Worm (Caenorhabditis elegans) whole organism, young adult: ENCODE data around the gene ZK488.6.

Experiments used
- B0019.2 ChIP-seq: fragments of 200-800 bp; sonication (Bioruptor generic); conservative IDR thresholded peaks from 2 replicates; pipeline ENCODE4 v1.3.6; 2022; ENCODE audit warnings: missing genetic modification reagents, missing genetic modification characterization, missing compliant biosample characterization
- B0261.1 ChIP-seq: sonication (generic microtip); optimal IDR thresholded peaks from 2 replicates; lab custom pipeline; 2016; ENCODE audit warnings: mild to moderate bottlenecking, missing genetic modification characterization, moderate library complexity, missing compliant biosample characterization
- C17E4.6 ChIP-seq: fragments of 200-800 bp; sonication (Bioruptor generic); IDR thresholded peaks from 2 replicates; pipeline ENCODE4 v1.3.6; 2022; ENCODE audit warnings: missing genetic modification reagents, missing genetic modification characterization, missing compliant biosample characterization
- F10E7.11 ChIP-seq: sonication (generic microtip); optimal IDR thresholded peaks from 2 replicates; lab custom pipeline; 2017; ENCODE audit warnings: mild to moderate bottlenecking, missing genetic modification characterization, moderate library complexity, missing compliant biosample characterization
- F22D6.2 ChIP-seq: sonication (generic microtip); optimal IDR thresholded peaks from 2 replicates; lab custom pipeline; 2016; ENCODE audit warnings: mild to moderate bottlenecking, missing genetic modification characterization, missing compliant biosample characterization
- F52B5.7 ChIP-seq: sonication (generic microtip); optimal IDR thresholded peaks from 2 replicates; lab custom pipeline; 2016; ENCODE audit warnings: mild to moderate bottlenecking, missing genetic modification characterization, missing compliant biosample characterization
- K12H6.12 ChIP-seq: fragments of 200-800 bp; sonication (Bioruptor generic); optimal IDR thresholded peaks from 2 replicates; lab custom pipeline; 2018; ENCODE audit warnings: mild to moderate bottlenecking, missing genetic modification characterization, missing compliant biosample characterization
- T07F8.4 ChIP-seq: sonication (generic microtip); optimal IDR thresholded peaks from 2 replicates; lab custom pipeline; 2016; ENCODE audit warnings: mild to moderate bottlenecking, missing genetic modification characterization, moderate library complexity, missing compliant biosample characterization
- Y53G8AR.9 ChIP-seq: fragments of 200-800 bp; sonication (Bioruptor generic); conservative IDR thresholded peaks from 2 replicates; pipeline ENCODE4 v1.3.6; 2022; ENCODE audit warnings: missing genetic modification reagents, missing genetic modification characterization, missing compliant biosample characterization
- Y56A3A.18 ChIP-seq: fragments of 200-800 bp; sonication (Bioruptor generic); IDR thresholded peaks from 2 replicates; pipeline ENCODE4 v1.3.6; 2022; ENCODE audit warnings: missing genetic modification reagents, missing genetic modification characterization, missing compliant biosample characterization
- Y95B8A.8 ChIP-seq: fragments of 200-800 bp; sonication (Bioruptor generic); IDR thresholded peaks from 2 replicates; pipeline ENCODE4 v1.3.6; 2022; ENCODE audit warnings: missing genetic modification reagents, missing genetic modification characterization, missing compliant biosample characterization
- ZK185.1 ChIP-seq: sonication (generic microtip); optimal IDR thresholded peaks from 2 replicates; lab custom pipeline; 2016; ENCODE audit warnings: mild to moderate bottlenecking, missing genetic modification characterization, missing compliant biosample characterization; ENCODE audit not compliant: poor library complexity, severe bottlenecking
- aptf-3 ChIP-seq: fragments of 200-800 bp; sonication (Bioruptor generic); IDR thresholded peaks from 2 replicates; pipeline ENCODE4 v1.3.6; 2022; ENCODE audit warnings: missing genetic modification characterization, missing compliant biosample characterization
- athp-1 ChIP-seq: sonication (generic microtip); optimal IDR thresholded peaks from 2 replicates; lab custom pipeline; 2017; ENCODE audit warnings: mild to moderate bottlenecking, missing genetic modification characterization, missing compliant biosample characterization
- attf-5 ChIP-seq: fragments of 200-800 bp; sonication (Bioruptor generic); optimal IDR thresholded peaks from 2 replicates; lab custom pipeline; 2018; ENCODE audit warnings: mild to moderate bottlenecking, missing genetic modification characterization, missing compliant biosample characterization
- ceh-27 ChIP-seq: fragments of 200-800 bp; sonication (Bioruptor generic); optimal IDR thresholded peaks from 2 replicates; lab custom pipeline; 2018; ENCODE audit warnings: mild to moderate bottlenecking, missing genetic modification characterization, moderate library complexity, missing compliant biosample characterization
- die-1 ChIP-seq: sonication (generic microtip); optimal IDR thresholded peaks from 2 replicates; lab custom pipeline; 2016; ENCODE audit warnings: missing genotype, mild to moderate bottlenecking, missing genetic modification characterization, missing compliant biosample characterization
- him-1 ChIP-seq: sonication (generic microtip); optimal IDR thresholded peaks from 2 replicates; lab custom pipeline; 2016; ENCODE audit warnings: missing genotype, missing genetic modification reagents, missing genetic modification characterization, missing compliant biosample characterization
- hlh-26 ChIP-seq: fragments of 200-800 bp; sonication (Bioruptor generic); conservative IDR thresholded peaks from 2 replicates; pipeline ENCODE4 v1.3.6; 2022; ENCODE audit warnings: missing genetic modification reagents, missing genetic modification characterization, missing compliant biosample characterization
- hmg-1.2 ChIP-seq: fragments of 200-800 bp; sonication (Bioruptor generic); IDR thresholded peaks from 2 replicates; pipeline ENCODE4 v1.3.6; 2022; ENCODE audit warnings: missing genetic modification reagents, missing genetic modification characterization, missing compliant biosample characterization
- let-526 ChIP-seq: fragments of 200-800 bp; sonication (Bioruptor generic); IDR thresholded peaks from 2 replicates; pipeline ENCODE4 v1.3.6; 2022; ENCODE audit warnings: missing genetic modification reagents, missing genetic modification characterization, missing compliant biosample characterization
- lin-35 ChIP-seq, 3 experiments: fragments of 150-350 bp in 2 of 3; sonication (generic microtip) in 1 of 3; optimal IDR thresholded peaks; 2 replicates each; lab custom pipeline; 2014 to 2018; ENCODE audit warnings: missing biosample characterization in 3 of 3, missing genetic modification characterization in 3 of 3, missing genetic modification reagents in 3 of 3
- lir-1 ChIP-seq: fragments of 200-800 bp; sonication (Bioruptor generic); conservative IDR thresholded peaks from 2 replicates; pipeline ENCODE4 v1.3.6; 2022; ENCODE audit warnings: missing genetic modification reagents, missing genetic modification characterization, missing compliant biosample characterization
- madf-10 ChIP-seq: sonication (generic microtip); optimal IDR thresholded peaks from 2 replicates; lab custom pipeline; 2016; ENCODE audit warnings: mild to moderate bottlenecking, missing genetic modification characterization, missing compliant biosample characterization
- madf-6 ChIP-seq: fragments of 200-800 bp; sonication (Bioruptor generic); IDR thresholded peaks from 2 replicates; pipeline ENCODE4 v1.3.6; 2022; ENCODE audit warnings: missing genetic modification reagents, missing genetic modification characterization, missing compliant biosample characterization
- madf-8 ChIP-seq: fragments of 200-800 bp; sonication (Bioruptor generic); conservative IDR thresholded peaks from 2 replicates; pipeline ENCODE4 v1.3.6; 2022; ENCODE audit warnings: missing genetic modification reagents, missing genetic modification characterization, missing compliant biosample characterization
- mes-4 ChIP-seq: sonication (generic microtip); optimal IDR thresholded peaks from 2 replicates; lab custom pipeline; 2016; ENCODE audit warnings: missing genotype, missing genetic modification characterization, missing compliant biosample characterization
- mxl-1 ChIP-seq: sonication (generic microtip); optimal IDR thresholded peaks from 2 replicates; lab custom pipeline; 2016; ENCODE audit warnings: missing genetic modification characterization, missing compliant biosample characterization
- nfyb-1 ChIP-seq: fragments of 200-800 bp; sonication (Bioruptor generic); IDR thresholded peaks from 2 replicates; pipeline ENCODE4 v1.3.6; 2022; ENCODE audit warnings: missing genetic modification reagents, missing genetic modification characterization, missing compliant biosample characterization
- nhr-120 ChIP-seq: fragments of 200-800 bp; sonication (Bioruptor generic); IDR thresholded peaks from 2 replicates; pipeline ENCODE4 v1.3.6; 2022; ENCODE audit warnings: missing genetic modification characterization, missing compliant biosample characterization
- nhr-80 ChIP-seq: sonication (generic microtip); optimal IDR thresholded peaks from 2 replicates; lab custom pipeline; 2016; ENCODE audit warnings: missing genetic modification characterization, missing compliant biosample characterization
- nhr-90 ChIP-seq: sonication (generic microtip); optimal IDR thresholded peaks from 2 replicates; lab custom pipeline; 2016; ENCODE audit warnings: missing genotype, mild to moderate bottlenecking, missing genetic modification characterization, missing compliant biosample characterization
- rpc-1 ChIP-seq, 2 experiments: fragments of 150-350 bp in 1 of 2; sonication (generic microtip) in 1 of 2; optimal IDR thresholded peaks; 2 replicates each; lab custom pipeline; 2014 to 2018; ENCODE audit warnings: missing biosample characterization in 1 of 2, missing genetic modification characterization in 1 of 2, missing genetic modification reagents in 1 of 2, missing genotype in 1 of 2
- sea-2 ChIP-seq: fragments of 200-800 bp; sonication (Bioruptor generic); IDR thresholded peaks from 2 replicates; pipeline ENCODE4 v1.3.6; 2022; ENCODE audit warnings: missing genetic modification characterization, missing compliant biosample characterization
- tlf-1 ChIP-seq: fragments of 200-800 bp; sonication (Bioruptor generic); optimal IDR thresholded peaks from 2 replicates; lab custom pipeline; 2018; ENCODE audit warnings: mild to moderate bottlenecking, missing genetic modification characterization, missing compliant biosample characterization
- ztf-22 ChIP-seq: fragments of 200-800 bp; sonication (Bioruptor generic); optimal IDR thresholded peaks from 2 replicates; lab custom pipeline; 2018; ENCODE audit warnings: mild to moderate bottlenecking, missing genetic modification characterization, moderate library complexity, missing compliant biosample characterization
- ztf-25 ChIP-seq: fragments of 200-800 bp; sonication (Bioruptor generic); IDR thresholded peaks from 2 replicates; pipeline ENCODE4 v1.3.6; 2022; ENCODE audit warnings: missing genetic modification reagents, missing genetic modification characterization, missing compliant biosample characterization

The ZK488.6 gene

DNA sequence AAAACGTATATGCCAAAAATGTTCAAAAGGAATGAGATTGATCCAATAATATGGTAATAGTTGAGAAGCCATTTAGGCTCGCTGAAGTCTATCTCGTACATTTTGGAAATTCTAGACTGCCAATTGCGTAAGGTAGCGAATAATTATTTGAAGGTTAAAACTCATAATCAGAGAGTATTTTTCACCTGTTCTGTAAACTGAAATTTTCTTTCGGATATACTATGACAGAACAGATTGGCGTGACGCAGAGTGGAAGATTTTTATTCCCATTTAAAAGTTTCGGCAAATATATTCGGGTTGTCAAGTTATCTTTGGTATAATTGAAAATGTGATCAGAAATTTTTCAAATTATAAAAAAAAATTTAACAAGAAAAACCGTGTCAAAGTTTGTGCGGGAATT, 22.2 kb upstream of the ZK488.6 start, which contains the start of gene sri-72:
Gene sri-72, minus strand, starts transcription at position 101 of the 400 bp plus-strand sequence.
- TF ChIP-seq ztf-22 (no peak), ZK185.1 (no peak), madf-10 (tag; lab: Kevin White, UChicago) (no peak), F10E7.11 (no peak), Y95B8A.8 (GFP tag; lab: Robert Waterston, UW) (no peak), madf-6 (GFP tag; lab: Robert Waterston, UW) (no peak), K12H6.12 (tag; lab: Kevin White, UChicago) (no peak), nhr-90 (tag; lab: Kevin White, UChicago) (no peak), Y53G8AR.9 (GFP tag; lab: Robert Waterston, UW) (no peak), nhr-120 (no peak), lin-35 (GFP tag; optimal IDR thresholded peaks at IDR 0.05; lab: Kevin White, UChicago) (no peak)

DNA sequence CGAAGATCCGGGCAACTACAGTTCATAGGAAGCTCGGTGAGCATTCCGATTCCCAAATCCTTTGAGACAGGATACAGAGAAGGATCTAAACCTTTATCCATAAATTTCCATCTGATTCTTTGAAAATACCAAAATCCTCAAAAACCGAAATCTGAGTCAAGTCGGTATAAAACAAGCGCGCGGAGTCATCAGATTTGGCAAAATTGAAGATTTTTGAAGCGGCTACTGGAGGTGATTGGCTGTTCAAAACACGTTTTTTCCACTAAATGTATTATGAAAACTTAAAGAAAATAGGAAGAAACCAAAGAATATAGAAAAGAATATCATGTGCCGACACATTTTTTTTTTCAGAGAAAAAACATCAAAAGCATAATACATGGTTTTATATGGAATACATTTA, 15.6 kb upstream of the ZK488.6 start, which contains the start of gene C14C6.13:
Gene C14C6.13, minus strand, starts transcription at position 101 of the 400 bp plus-strand sequence.
- TF ChIP-seq F22D6.2 (tag; lab: Kevin White, UChicago) (no peak), ceh-27 (GFP tag; lab: Kevin White, UChicago) (no peak), tlf-1 (GFP tag; lab: Kevin White, UChicago) (no peak), him-1 (tag; lab: Kevin White, UChicago) (no peak), athp-1 (no peak), hlh-26 (no peak), T07F8.4 (tag; lab: Kevin White, UChicago) (no peak), die-1 (tag; lab: Kevin White, UChicago) (no peak)

DNA sequence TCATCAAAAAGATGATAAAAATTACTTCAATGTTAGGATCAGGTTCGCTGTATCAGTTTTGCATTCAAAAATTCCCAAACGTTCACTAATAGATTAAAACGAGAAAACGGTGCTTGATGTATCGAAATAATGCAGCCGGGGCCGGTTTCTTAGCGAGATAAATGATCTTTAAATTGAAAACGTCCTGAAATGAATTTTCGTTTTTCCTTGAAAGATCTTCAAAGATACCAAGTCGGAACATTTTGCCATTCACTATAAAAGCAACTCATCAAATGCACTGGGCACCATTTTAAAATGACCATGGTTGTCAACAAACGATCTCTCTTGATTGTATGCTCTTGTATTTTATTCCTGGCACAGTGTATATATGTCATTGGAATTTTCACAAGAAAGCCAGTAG, 14.2 kb upstream of the ZK488.6 start, which contains the start of gene K06H6.5:
Gene K06H6.5, plus strand, starts transcription at position 301 of the 400 bp plus-strand sequence.
- TF ChIP-seq sea-2: no peak
- no peak for TF ChIP-seq F10E7.11
- TF ChIP-seq ceh-27 (GFP tag; lab: Kevin White, UChicago): no peak
- TF ChIP-seq attf-5: no peak
- no peak for TF ChIP-seq F52B5.7 (tag; lab: Kevin White, UChicago)
- TF ChIP-seq B0261.1 (tag; lab: Kevin White, UChicago): no peak
- TF ChIP-seq C17E4.6 (GFP tag; lab: Robert Waterston, UW): no peak
- no peak for TF ChIP-seq mes-4 (tag; lab: Kevin White, UChicago)
- TF ChIP-seq madf-6 (GFP tag; lab: Robert Waterston, UW): no peak
- TF ChIP-seq Y56A3A.18 (GFP tag; lab: Robert Waterston, UW): no peak
- no peak for TF ChIP-seq lir-1 (GFP tag; lab: Robert Waterston, UW)
- no peak for TF ChIP-seq nhr-80 (tag; lab: Kevin White, UChicago)
- TF ChIP-seq rpc-1 (optimal IDR thresholded peaks at IDR 0.05; lab: Kevin White, UChicago): no peak
- no peak for TF ChIP-seq rpc-1 (tag; optimal IDR thresholded peaks at IDR 0.05; lab: Kevin White, UChicago)
- no peak for TF ChIP-seq die-1 (tag; lab: Kevin White, UChicago)
- no peak for TF ChIP-seq B0019.2 (GFP tag; lab: Robert Waterston, UW)
- TF ChIP-seq nfyb-1: no peak
- TF ChIP-seq let-526 (GFP tag; lab: Robert Waterston, UW): no peak
- TF ChIP-seq mxl-1 (tag; lab: Kevin White, UChicago): no peak
- no peak for TF ChIP-seq aptf-3
- TF ChIP-seq ztf-25: no peak

DNA sequence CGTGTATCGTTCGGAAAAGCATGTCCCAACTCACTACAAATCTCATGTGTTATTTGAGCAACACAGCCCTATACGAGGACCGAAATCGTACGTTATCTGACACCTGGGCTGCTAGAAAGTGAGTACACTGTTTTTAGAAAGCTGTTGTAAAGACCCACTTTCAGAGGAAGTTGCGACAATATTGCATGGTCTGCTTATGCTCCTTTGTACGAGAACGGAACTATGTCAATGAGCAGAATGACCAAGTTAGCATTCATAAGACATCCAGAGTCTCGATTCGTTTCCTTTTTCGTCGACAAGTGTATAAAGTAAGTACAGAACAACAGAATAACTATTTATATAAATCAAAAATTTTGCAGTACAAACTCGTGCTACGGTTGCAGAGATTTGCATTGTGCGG, 13.4 kb upstream of the ZK488.6 start:
- TF ChIP-seq madf-8 (GFP tag; lab: Robert Waterston, UW) (no peak), hmg-1.2 (GFP tag; lab: Robert Waterston, UW) (no peak), attf-5 (no peak)
